Fruit fly (Drosophila melanogaster) whole organism, embryonic: ENCODE results near the gene Rab9D.

Experiments used
- Aef1 ChIP-seq: fragments of 200-800 bp; sonication (Bioruptor generic); IDR thresholded peaks from 3 replicates; pipeline ENCODE4 v1.3.6; 2022; ENCODE audit warnings: missing biosample characterization, missing genetic modification characterization
- CG10431 ChIP-seq: fragments of 200-800 bp; sonication (Bioruptor generic); optimal IDR thresholded peaks from 3 replicates; lab custom pipeline; 2018; ENCODE audit warnings: missing biosample characterization, mild to moderate bottlenecking, missing genetic modification characterization
- CG10565 ChIP-seq: fragments of 200-800 bp; sonication (Bioruptor generic); optimal IDR thresholded peaks from 3 replicates; lab custom pipeline; 2016; ENCODE audit warnings: missing biosample characterization, mild to moderate bottlenecking, missing genetic modification characterization
- CG10654 ChIP-seq: fragments of 200-800 bp; sonication (Bioruptor generic); optimal IDR thresholded peaks from 2 replicates; lab custom pipeline; 2016; ENCODE audit warnings: missing biosample characterization, missing genetic modification characterization
- CG11093 ChIP-seq: fragments of 200-800 bp; sonication (Bioruptor generic); IDR thresholded peaks from 3 replicates; pipeline ENCODE4 v1.3.6; 2022; ENCODE audit warnings: missing biosample characterization, missing genetic modification characterization
- CG12219 ChIP-seq: fragments of 200-800 bp; sonication (Bioruptor generic); optimal IDR thresholded peaks from 3 replicates; lab custom pipeline; 2018; ENCODE audit warnings: missing biosample characterization, mild to moderate bottlenecking, missing genetic modification characterization
- CG14965 ChIP-seq: fragments of 200-800 bp; sonication (Bioruptor generic); optimal IDR thresholded peaks from 2 replicates; lab custom pipeline; 2016; ENCODE audit warnings: missing biosample characterization, missing genetic modification characterization, borderline replicate concordance
- CG17186 ChIP-seq: fragments of 200-800 bp; sonication (Bioruptor generic); optimal IDR thresholded peaks from 3 replicates; lab custom pipeline; 2017; ENCODE audit warnings: missing biosample characterization, missing genetic modification reagents, missing genetic modification characterization
- CG17568 ChIP-seq: fragments of 200-800 bp; sonication (Bioruptor generic); optimal IDR thresholded peaks from 2 replicates; lab custom pipeline; 2018; ENCODE audit warnings: missing biosample characterization, mild to moderate bottlenecking, missing genetic modification characterization, moderate library complexity
- CG17912 ChIP-seq: fragments of 200-800 bp; sonication (Bioruptor generic); optimal IDR thresholded peaks from 2 replicates; lab custom pipeline; 2018; ENCODE audit warnings: missing biosample characterization, mild to moderate bottlenecking, missing genetic modification characterization
- CG18619 ChIP-seq: fragments of 200-800 bp; sonication (Bioruptor generic); optimal IDR thresholded peaks from 3 replicates; lab custom pipeline; 2017; ENCODE audit warnings: missing biosample characterization, mild to moderate bottlenecking, missing genetic modification characterization
- CG2678 ChIP-seq: fragments of 200-800 bp; sonication (Bioruptor generic); optimal IDR thresholded peaks from 3 replicates; lab custom pipeline; 2019; ENCODE audit warnings: missing biosample characterization, mild to moderate bottlenecking, missing genetic modification characterization, moderate library complexity
- CG30403 ChIP-seq: fragments of 200-800 bp; sonication (Bioruptor generic); optimal IDR thresholded peaks from 3 replicates; lab custom pipeline; 2016; ENCODE audit warnings: missing biosample characterization, missing genetic modification characterization
- CG32767 ChIP-seq: fragments of 200-800 bp; sonication (Bioruptor generic); IDR thresholded peaks from 2 replicates; pipeline ENCODE4 v1.3.6; 2022; ENCODE audit warnings: missing biosample characterization, missing genetic modification characterization
- CG4360 ChIP-seq: fragments of 200-800 bp; sonication (Bioruptor generic); IDR thresholded peaks from 2 replicates; pipeline ENCODE4 v1.3.6; 2022; ENCODE audit warnings: missing biosample characterization, missing genetic modification characterization
- CG5953 ChIP-seq: fragments of 200-800 bp; sonication (Bioruptor generic); IDR thresholded peaks from 2 replicates; pipeline ENCODE4 v1.3.6; 2022; ENCODE audit warnings: missing biosample characterization, missing genetic modification characterization
- CG6854 ChIP-seq: fragments of 200-800 bp; sonication (Bioruptor generic); optimal IDR thresholded peaks from 3 replicates; lab custom pipeline; 2017; ENCODE audit warnings: missing biosample characterization, mild to moderate bottlenecking, missing genetic modification characterization
- CG8359 ChIP-seq: fragments of 200-800 bp; sonication (Bioruptor generic); optimal IDR thresholded peaks from 2 replicates; lab custom pipeline; 2017; ENCODE audit warnings: missing biosample characterization, mild to moderate bottlenecking, missing genetic modification characterization, borderline replicate concordance
- CG8388 ChIP-seq: fragments of 200-800 bp; sonication (Bioruptor generic); optimal IDR thresholded peaks from 2 replicates; lab custom pipeline; 2019; ENCODE audit warnings: missing biosample characterization, mild to moderate bottlenecking, missing genetic modification characterization, moderate library complexity
- CG8478 ChIP-seq: fragments of >200 bp; optimal IDR thresholded peaks from 2 replicates; lab custom pipeline; 2018
- CoRest ChIP-seq: fragments of 200-800 bp; sonication (Bioruptor generic); optimal IDR thresholded peaks from 3 replicates; lab custom pipeline; 2018; ENCODE audit warnings: missing biosample characterization, mild to moderate bottlenecking, missing genetic modification characterization, moderate library complexity
- Dad ChIP-seq: fragments of 200-800 bp; sonication (Bioruptor generic); optimal IDR thresholded peaks from 3 replicates; lab custom pipeline; 2016; ENCODE audit warnings: missing biosample characterization, missing genetic modification characterization
- Dip3 ChIP-seq: fragments of 200-800 bp; sonication (Bioruptor generic); optimal IDR thresholded peaks from 3 replicates; lab custom pipeline; 2016; ENCODE audit warnings: missing biosample characterization, missing genetic modification characterization
- Doc2 ChIP-seq: fragments of 200-800 bp; sonication (Bioruptor generic); IDR thresholded peaks from 2 replicates; pipeline ENCODE4 v1.3.6; 2022; ENCODE audit warnings: missing biosample characterization, missing genetic modification characterization
- Kr ChIP-seq: fragments of 200-800 bp; sonication (Bioruptor generic); optimal IDR thresholded peaks from 2 replicates; lab custom pipeline; 2017; ENCODE audit warnings: missing biosample characterization, mild to moderate bottlenecking, missing genetic modification characterization
- MBD-R2 ChIP-seq: fragments of 200-800 bp; sonication (Bioruptor generic); IDR thresholded peaks from 2 replicates; pipeline ENCODE4 v1.3.6; 2022; ENCODE audit warnings: missing biosample characterization, missing genetic modification characterization
- MTF-1 ChIP-seq: fragments of 200-800 bp; sonication (Bioruptor generic); optimal IDR thresholded peaks from 2 replicates; lab custom pipeline; 2018; ENCODE audit warnings: missing biosample characterization, mild to moderate bottlenecking, missing genetic modification characterization, borderline replicate concordance
- Mrtf ChIP-seq: fragments of 200-800 bp; sonication (Bioruptor generic); IDR thresholded peaks from 3 replicates; pipeline ENCODE4 v1.3.6; 2022; ENCODE audit warnings: missing biosample characterization, missing genetic modification characterization
- NFAT ChIP-seq: fragments of 200-800 bp; sonication (Bioruptor generic); IDR thresholded peaks from 2 replicates; pipeline ENCODE4 v1.3.6; 2022; ENCODE audit warnings: missing biosample characterization, missing genetic modification characterization
- Ravus ChIP-seq: fragments of 200-800 bp; sonication (Bioruptor generic); IDR thresholded peaks from 2 replicates; pipeline ENCODE4 v1.3.6; 2022; ENCODE audit warnings: missing biosample characterization, missing genetic modification characterization
- Side ChIP-seq: fragments of 200-800 bp; sonication (Bioruptor generic); optimal IDR thresholded peaks from 2 replicates; lab custom pipeline; 2016; ENCODE audit warnings: missing biosample characterization, missing genetic modification characterization
- Sox100B ChIP-seq: fragments of 200-800 bp; sonication (Bioruptor generic); optimal IDR thresholded peaks from 3 replicates; lab custom pipeline; 2018; ENCODE audit warnings: missing biosample characterization, mild to moderate bottlenecking, missing genetic modification characterization
- ac ChIP-seq: fragments of 200-800 bp; sonication (Bioruptor generic); optimal IDR thresholded peaks from 3 replicates; lab custom pipeline; 2017; ENCODE audit warnings: missing biosample characterization, mild to moderate bottlenecking, missing genetic modification characterization
- aop ChIP-seq: fragments of 200-800 bp; sonication (Bioruptor generic); IDR thresholded peaks from 2 replicates; pipeline ENCODE4 v1.3.6; 2022; ENCODE audit warnings: missing biosample characterization, missing genetic modification characterization
- ato ChIP-seq: fragments of 200-800 bp; sonication (Bioruptor generic); IDR thresholded peaks from 2 replicates; pipeline ENCODE4 v1.3.6; 2022; ENCODE audit warnings: missing biosample characterization, missing genetic modification characterization; ENCODE audit not compliant: partially characterized antibody
- bab2 ChIP-seq: fragments of 200-800 bp; sonication (Bioruptor generic); optimal IDR thresholded peaks from 2 replicates; lab custom pipeline; 2016; ENCODE audit warnings: missing biosample characterization, missing genetic modification characterization
- crol ChIP-seq: fragments of 200-800 bp; sonication (Bioruptor generic); IDR thresholded peaks from 2 replicates; pipeline ENCODE4 v1.3.6; 2022; ENCODE audit warnings: missing biosample characterization, missing genetic modification characterization
- dati ChIP-seq: fragments of 200-800 bp; sonication (Bioruptor generic); IDR thresholded peaks from 2 replicates; pipeline ENCODE4 v1.3.6; 2022; ENCODE audit warnings: missing biosample characterization, missing genetic modification characterization
- dmrt99B ChIP-seq: fragments of 200-800 bp; sonication (Bioruptor generic); optimal IDR thresholded peaks from 2 replicates; lab custom pipeline; 2018; ENCODE audit warnings: missing biosample characterization, mild to moderate bottlenecking, missing genetic modification characterization, moderate library complexity
- eyg ChIP-seq: fragments of 200-800 bp; sonication (Bioruptor generic); optimal IDR thresholded peaks from 3 replicates; lab custom pipeline; 2016; ENCODE audit warnings: missing biosample characterization, missing genetic modification characterization
- grn ChIP-seq: fragments of 200-800 bp; sonication (Bioruptor generic); optimal IDR thresholded peaks from 3 replicates; lab custom pipeline; 2017; ENCODE audit warnings: missing biosample characterization, missing genetic modification characterization
- gt ChIP-seq: fragments of 200-800 bp; sonication (Bioruptor generic); IDR thresholded peaks from 2 replicates; pipeline ENCODE4 v1.3.6; 2022; ENCODE audit warnings: missing biosample characterization, missing genetic modification characterization
- hbn ChIP-seq: fragments of 200-800 bp; sonication (Bioruptor generic); IDR thresholded peaks from 2 replicates; pipeline ENCODE4 v1.3.6; 2022; ENCODE audit warnings: missing biosample characterization, missing genetic modification characterization; ENCODE audit not compliant: partially characterized antibody
- insv ChIP-seq, 2 experiments: fragments of 200-800 bp; sonication (Bioruptor generic); optimal IDR thresholded peaks; 3 replicates each; lab custom pipeline; 2016 to 2018; ENCODE audit warnings: missing biosample characterization in 2 of 2, missing genetic modification characterization in 2 of 2
- inv ChIP-seq: fragments of 200-800 bp; sonication (Bioruptor generic); IDR thresholded peaks from 2 replicates; pipeline ENCODE4 v1.3.6; 2022; ENCODE audit warnings: missing biosample characterization, missing genetic modification characterization; ENCODE audit not compliant: partially characterized antibody
- repo ChIP-seq: fragments of 200-800 bp; sonication (Bioruptor generic); optimal IDR thresholded peaks from 2 replicates; lab custom pipeline; 2016; ENCODE audit warnings: missing biosample characterization, missing genetic modification characterization
- rib ChIP-seq: fragments of 200-800 bp; sonication (Bioruptor generic); IDR thresholded peaks from 2 replicates; pipeline ENCODE4 v1.3.6; 2022; ENCODE audit warnings: missing biosample characterization, missing genetic modification characterization
- row ChIP-seq: fragments of 200-800 bp; sonication (Bioruptor generic); IDR thresholded peaks from 3 replicates; pipeline ENCODE4 v1.3.6; 2022; ENCODE audit warnings: missing biosample characterization, missing genetic modification characterization
- tgo ChIP-seq: fragments of 200-800 bp; sonication (Bioruptor generic); IDR thresholded peaks from 3 replicates; pipeline ENCODE4 v1.3.6; 2022; ENCODE audit warnings: missing biosample characterization, missing genetic modification characterization
- tup ChIP-seq: fragments of 200-800 bp; sonication (Bioruptor generic); optimal IDR thresholded peaks from 2 replicates; lab custom pipeline; 2016; ENCODE audit warnings: missing biosample characterization, mild to moderate bottlenecking, missing genetic modification characterization, moderate library complexity
- yki ChIP-seq: fragments of >200 bp; optimal IDR thresholded peaks from 3 replicates; lab custom pipeline; 2018

Gene Rab9D

DNA sequence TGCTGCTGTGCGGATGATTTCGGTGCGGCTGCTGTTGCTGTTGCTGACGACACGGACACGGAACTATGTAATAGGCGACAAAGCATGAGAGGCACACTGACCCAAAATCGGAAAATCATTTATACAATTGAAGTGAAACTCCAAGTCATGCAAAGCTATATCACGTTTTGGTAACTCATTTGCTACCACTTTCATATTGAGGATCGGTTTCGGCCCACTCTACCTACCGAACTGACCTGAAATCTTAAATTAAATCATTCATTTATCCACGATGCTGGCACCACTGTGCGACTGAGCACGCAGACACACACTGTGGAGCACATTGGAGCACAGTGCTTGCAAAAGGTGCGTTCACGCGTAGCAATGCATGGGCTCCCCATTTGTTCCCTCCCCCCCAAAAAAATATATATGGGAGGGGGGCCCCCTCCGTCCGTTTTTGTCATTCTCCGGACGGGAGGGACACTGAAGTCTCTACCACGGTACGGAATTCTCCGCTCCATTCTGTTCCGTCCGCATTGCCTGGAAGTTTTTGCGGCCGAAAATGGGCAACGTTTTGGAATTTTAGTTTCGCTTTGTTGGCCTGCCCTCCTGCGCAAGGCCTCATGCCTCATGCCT lies 18.6 kb upstream of the Rab9D start (continued):
- TF ChIP-seq Dip3 = no peak
- peak; percentile 75 for TF ChIP-seq dmrt99B (tag; lab: Kevin White, UChicago)
- peak; percentile 66 for TF ChIP-seq CG8388 (GFP tag; lab: Kevin White, UChicago)
- TF ChIP-seq grn = no peak
- TF ChIP-seq Kr = no peak
- no peak for TF ChIP-seq CG17568
- TF ChIP-seq CG10431 (GFP tag; lab: Kevin White, UChicago) = no peak
- peak; percentile 64 for TF ChIP-seq CG12219 (GFP tag; lab: Kevin White, UChicago)
- TF ChIP-seq inv (GFP tag; lab: Robert Waterston, UW) = no peak
- TF ChIP-seq aop (GFP tag; lab: Robert Waterston, UW) = no peak
- TF ChIP-seq crol (GFP tag; lab: Robert Waterston, UW) = no peak
- TF ChIP-seq CG14965 (GFP tag; lab: Kevin White, UChicago) = no peak
- TF ChIP-seq yki = no peak
- TF ChIP-seq repo (GFP tag; lab: Kevin White, UChicago) = no peak
- no peak for TF ChIP-seq CG4360 (GFP tag; lab: Robert Waterston, UW)
- TF ChIP-seq eyg (GFP tag; lab: Kevin White, UChicago) = no peak
- TF ChIP-seq CG5953 (GFP tag; lab: Robert Waterston, UW) = 0 out of 2 replicates have a peak, but pooled peaks have one; percentile 39
- TF ChIP-seq Dad (GFP tag; lab: Kevin White, UChicago) = peak; percentile 15
- no peak for TF ChIP-seq Side (GFP tag; lab: Kevin White, UChicago)
- no peak for TF ChIP-seq CG17186 (GFP tag; lab: Kevin White, UChicago)
- peak; percentile 68 for TF ChIP-seq row (GFP tag; lab: Robert Waterston, UW)
- TF ChIP-seq CG10654 (GFP tag; lab: Kevin White, UChicago) = peak; percentile 49
- no peak for TF ChIP-seq CG8478 (lab: Kevin White, UChicago)
- TF ChIP-seq CoRest (tag; lab: Kevin White, UChicago) = peak; percentile 31
- no peak for TF ChIP-seq Doc2
- TF ChIP-seq ac (GFP tag; lab: Kevin White, UChicago) = no peak
- no peak for TF ChIP-seq CG6854
- TF ChIP-seq hbn = no peak
- TF ChIP-seq bab2 (GFP tag; lab: Kevin White, UChicago) = peak; percentile 27
- TF ChIP-seq MTF-1 (GFP tag; lab: Kevin White, UChicago) = no peak
- no peak for TF ChIP-seq ato (GFP tag; lab: Robert Waterston, UW)
- peak; percentile 2 for TF ChIP-seq CG8359 (GFP tag; lab: Kevin White, UChicago)
- no peak for TF ChIP-seq dati (GFP tag; lab: Robert Waterston, UW)
- TF ChIP-seq CG32767 (GFP tag; lab: Robert Waterston, UW) = peak; percentile 52; the same call in 1 of the 2 replicates
- peak; percentile 4; the same call in 1 of the 2 replicates for TF ChIP-seq NFAT (GFP tag; lab: Robert Waterston, UW)
- peak; percentile 16 for TF ChIP-seq Sox100B (GFP tag; lab: Kevin White, UChicago)
- 0 out of 3 replicates have a peak, but pooled peaks have one; percentile 17 for TF ChIP-seq tgo (GFP tag; lab: Robert Waterston, UW)
- TF ChIP-seq CG11093 (GFP tag; lab: Robert Waterston, UW) = no peak
- peak; percentile 43 for TF ChIP-seq CG18619
- TF ChIP-seq insv (GFP tag; optimal IDR thresholded peaks at IDR 0.05; lab: Kevin White, UChicago) = no peak
- peak; percentile 53 for TF ChIP-seq CG30403 (GFP tag; lab: Kevin White, UChicago)
- TF ChIP-seq CG2678 (tag; lab: Kevin White, UChicago) = peak; percentile 61
- no peak for TF ChIP-seq MBD-R2 (GFP tag; lab: Robert Waterston, UW)
- TF ChIP-seq tup (GFP tag; lab: Kevin White, UChicago) = no peak
- TF ChIP-seq Mrtf (GFP tag; lab: Robert Waterston, UW) = no peak
- TF ChIP-seq gt (GFP tag; lab: Robert Waterston, UW) = no peak
- no peak for TF ChIP-seq Aef1
- no peak for TF ChIP-seq rib (GFP tag; lab: Robert Waterston, UW)
- no peak for TF ChIP-seq CG10565 (GFP tag; lab: Kevin White, UChicago)
- no peak for TF ChIP-seq Ravus
- TF ChIP-seq CG17912 (GFP tag; lab: Kevin White, UChicago) = no peak
